Fruit fly (Drosophila melanogaster): ENCODE results near the gene CG4367.

The CG4367 gene

dm6 chr3R:20280518-20280981, 24.2 kb downstream of the CG4367 start:
- TF ChIP-seq kay (GFP tag; ENCODE audit: borderline replicate concordance) (peak; percentile 2), CG5204 (GFP tag; optimal IDR thresholded peaks at IDR 0.05) (no peak), Crg-1 (GFP tag; optimal IDR thresholded peaks at IDR 0.05) (no peak), Clk (GFP tag; optimal IDR thresholded peaks at IDR 0.05) (no peak)

- no peak for TF ChIP-seq kay (GFP tag; ENCODE audit: borderline replicate concordance)
- no peak for TF ChIP-seq pad (GFP tag; optimal IDR thresholded peaks at IDR 0.05)
- TF ChIP-seq Mnt (GFP tag; optimal IDR thresholded peaks at IDR 0.05), result no peak
- TF ChIP-seq cnc (optimal IDR thresholded peaks at IDR 0.05), result no peak
- no peak for TF ChIP-seq cic (GFP tag; optimal IDR thresholded peaks at IDR 0.05)
- no peak for TF ChIP-seq Hr96 (GFP tag; optimal IDR thresholded peaks at IDR 0.05)
- no peak for TF ChIP-seq CG7045 (GFP tag; optimal IDR thresholded peaks at IDR 0.05)
- no peak for TF ChIP-seq toe (GFP tag; optimal IDR thresholded peaks at IDR 0.05)
- no peak for TF ChIP-seq bab1 (GFP tag; optimal IDR thresholded peaks at IDR 0.05)
- no peak for TF ChIP-seq CG33017 (tag; optimal IDR thresholded peaks at IDR 0.05)
- TF ChIP-seq Crg-1 (GFP tag; optimal IDR thresholded peaks at IDR 0.05), result no peak
- TF ChIP-seq tj (GFP tag; optimal IDR thresholded peaks at IDR 0.05), result no peak
- TF ChIP-seq CG12768 (GFP tag; optimal IDR thresholded peaks at IDR 0.05), result no peak
- no peak for TF ChIP-seq CG5204 (GFP tag; optimal IDR thresholded peaks at IDR 0.05)
- TF ChIP-seq Clk (GFP tag; optimal IDR thresholded peaks at IDR 0.05), result no peak
- TF ChIP-seq CG11617 (GFP tag; optimal IDR thresholded peaks at IDR 0.05), result no peak
- TF ChIP-seq CG1620 (GFP tag; optimal IDR thresholded peaks at IDR 0.05), result no peak
Measured at dm6 chr3R:20276760-20277159, 28.0 kb downstream of the CG4367 start.

dm6 chr3R:20276012-20276411, 28.8 kb downstream of the CG4367 start:
- TF ChIP-seq ovo (GFP tag; optimal IDR thresholded peaks at IDR 0.05), result no peak
- TF ChIP-seq cic (GFP tag; optimal IDR thresholded peaks at IDR 0.05), result no peak
- TF ChIP-seq CG14711 (tag; optimal IDR thresholded peaks at IDR 0.05), result no peak

- TF ChIP-seq CG11617 (GFP tag; optimal IDR thresholded peaks at IDR 0.05), result no peak
- TF ChIP-seq CG1620 (GFP tag; optimal IDR thresholded peaks at IDR 0.05), result no peak
- no peak for TF ChIP-seq CG14711 (tag; optimal IDR thresholded peaks at IDR 0.05)
- no peak for TF ChIP-seq Clk (GFP tag; optimal IDR thresholded peaks at IDR 0.05)
- peak; percentile 95 for TF ChIP-seq cic (GFP tag; optimal IDR thresholded peaks at IDR 0.05)
- no peak for TF ChIP-seq CG33017 (tag; optimal IDR thresholded peaks at IDR 0.05)
- TF ChIP-seq Hr96 (GFP tag; optimal IDR thresholded peaks at IDR 0.05), result no peak
- peak; percentile 28 for TF ChIP-seq Mnt (GFP tag; optimal IDR thresholded peaks at IDR 0.05)
- TF ChIP-seq CG7045 (GFP tag; optimal IDR thresholded peaks at IDR 0.05), result no peak
- TF ChIP-seq ovo (GFP tag; optimal IDR thresholded peaks at IDR 0.05), result no peak
- TF ChIP-seq toe (GFP tag; optimal IDR thresholded peaks at IDR 0.05), result no peak
- no peak for TF ChIP-seq cnc (optimal IDR thresholded peaks at IDR 0.05)
- TF ChIP-seq bab1 (GFP tag; optimal IDR thresholded peaks at IDR 0.05), result peak; percentile 41
- no peak for TF ChIP-seq pad (GFP tag; optimal IDR thresholded peaks at IDR 0.05)
- TF ChIP-seq CG7101 (tag; optimal IDR thresholded peaks at IDR 0.05), result no peak
- TF ChIP-seq CG5204 (GFP tag; optimal IDR thresholded peaks at IDR 0.05), result no peak
- TF ChIP-seq CG12768 (GFP tag; optimal IDR thresholded peaks at IDR 0.05), result peak; percentile 29
- TF ChIP-seq Crg-1 (GFP tag; optimal IDR thresholded peaks at IDR 0.05), result no peak
- peak; percentile 61 for TF ChIP-seq kay (GFP tag; ENCODE audit: borderline replicate concordance)
- peak; percentile 99 for TF ChIP-seq tj (GFP tag; optimal IDR thresholded peaks at IDR 0.05)
Measured at dm6 chr3R:20274521-20275294, 30.1 kb downstream of the CG4367 start.

- no peak for TF ChIP-seq CG5204 (GFP tag; optimal IDR thresholded peaks at IDR 0.05)
- no peak for TF ChIP-seq Hr96 (GFP tag; optimal IDR thresholded peaks at IDR 0.05)
- TF ChIP-seq pad (GFP tag; optimal IDR thresholded peaks at IDR 0.05), result no peak
- TF ChIP-seq kay (GFP tag; ENCODE audit: borderline replicate concordance), result no peak
- TF ChIP-seq toe (GFP tag; optimal IDR thresholded peaks at IDR 0.05), result no peak
- no peak for TF ChIP-seq CG14711 (tag; optimal IDR thresholded peaks at IDR 0.05)
- no peak for TF ChIP-seq ovo (GFP tag; optimal IDR thresholded peaks at IDR 0.05)
- TF ChIP-seq cic (GFP tag; optimal IDR thresholded peaks at IDR 0.05), result no peak
- TF ChIP-seq cnc (optimal IDR thresholded peaks at IDR 0.05), result no peak
Measured at dm6 chr3R:20273568-20273967, 31.2 kb downstream of the CG4367 start.

- TF ChIP-seq kay (GFP tag; ENCODE audit: borderline replicate concordance), result peak; percentile 23
- TF ChIP-seq cic (GFP tag; optimal IDR thresholded peaks at IDR 0.05), result peak; percentile 66
- TF ChIP-seq bab1 (GFP tag; optimal IDR thresholded peaks at IDR 0.05), result no peak
- no peak for TF ChIP-seq CG7101 (tag; optimal IDR thresholded peaks at IDR 0.05)
- no peak for TF ChIP-seq CG33017 (tag; optimal IDR thresholded peaks at IDR 0.05)
Measured at dm6 chr3R:20265969-20266368, 38.8 kb downstream of the CG4367 start.

dm6 chr3R:20265239-20265846, 39.4 kb downstream of the CG4367 start:
- no peak for TF ChIP-seq Clk (GFP tag; optimal IDR thresholded peaks at IDR 0.05)
- no peak for TF ChIP-seq CG1620 (GFP tag; optimal IDR thresholded peaks at IDR 0.05)
- TF ChIP-seq pad (GFP tag; optimal IDR thresholded peaks at IDR 0.05), result no peak
- no peak for TF ChIP-seq CG33017 (tag; optimal IDR thresholded peaks at IDR 0.05)
- TF ChIP-seq Hr96 (GFP tag; optimal IDR thresholded peaks at IDR 0.05), result no peak
- TF ChIP-seq CG5204 (GFP tag; optimal IDR thresholded peaks at IDR 0.05), result no peak
- TF ChIP-seq CG7101 (tag; optimal IDR thresholded peaks at IDR 0.05), result no peak
- TF ChIP-seq cnc (optimal IDR thresholded peaks at IDR 0.05), result no peak
- TF ChIP-seq kay (GFP tag; ENCODE audit: borderline replicate concordance), result no peak
- TF ChIP-seq CG12768 (GFP tag; optimal IDR thresholded peaks at IDR 0.05), result no peak
- TF ChIP-seq CG11617 (GFP tag; optimal IDR thresholded peaks at IDR 0.05), result no peak
- TF ChIP-seq Crg-1 (GFP tag; optimal IDR thresholded peaks at IDR 0.05), result no peak
- TF ChIP-seq CG7045 (GFP tag; optimal IDR thresholded peaks at IDR 0.05), result no peak
- TF ChIP-seq ovo (GFP tag; optimal IDR thresholded peaks at IDR 0.05), result no peak

Measured in whole organism, adult.